Fruit fly (Drosophila melanogaster) whole organism, embryonic: Measurements from ENCODE around the gene CG31960.

Experiments used
- CG10959 ChIP-seq: fragments of 200-800 bp; sonication (Bioruptor generic); IDR thresholded peaks from 2 replicates; pipeline ENCODE4 v1.3.6; 2022; ENCODE audit warnings: missing biosample characterization, missing genetic modification characterization
- CG12391 ChIP-seq: fragments of 200-800 bp; sonication (Bioruptor generic); optimal IDR thresholded peaks from 3 replicates; lab custom pipeline; 2018; ENCODE audit warnings: missing biosample characterization, mild to moderate bottlenecking, missing genetic modification characterization, moderate library complexity
- CG12744 ChIP-seq: fragments of 200-800 bp; sonication (Bioruptor generic); optimal IDR thresholded peaks from 2 replicates; lab custom pipeline; 2016; ENCODE audit warnings: missing biosample characterization, missing genetic modification characterization
- CG12769 ChIP-seq: fragments of 200-800 bp; sonication (Bioruptor generic); optimal IDR thresholded peaks from 2 replicates; lab custom pipeline; 2019; ENCODE audit warnings: missing biosample characterization, mild to moderate bottlenecking, missing genetic modification characterization, moderate library complexity
- CG12942 ChIP-seq: fragments of 200-800 bp; sonication (Bioruptor generic); optimal IDR thresholded peaks from 3 replicates; lab custom pipeline; 2016; ENCODE audit warnings: missing biosample characterization, missing genetic modification characterization
- CG14014 ChIP-seq: fragments of 200-800 bp; sonication (Bioruptor generic); IDR thresholded peaks from 2 replicates; pipeline ENCODE4 v1.3.6; 2022; ENCODE audit warnings: missing biosample characterization, missing genetic modification characterization
- CG1647 ChIP-seq: fragments of 200-800 bp; sonication (Bioruptor generic); optimal IDR thresholded peaks from 3 replicates; lab custom pipeline; 2016; ENCODE audit warnings: missing biosample characterization, missing genetic modification characterization
- CG16863 ChIP-seq: fragments of 200-800 bp; sonication (Bioruptor generic); optimal IDR thresholded peaks from 3 replicates; lab custom pipeline; 2016; ENCODE audit warnings: missing biosample characterization, missing genetic modification characterization
- CG17612 ChIP-seq: fragments of 200-800 bp; sonication (Bioruptor generic); IDR thresholded peaks from 2 replicates; pipeline ENCODE4 v1.3.6; 2022; ENCODE audit warnings: missing biosample characterization, missing genetic modification characterization
- CG2712 ChIP-seq: fragments of 200-800 bp; optimal IDR thresholded peaks from 3 replicates; lab custom pipeline; 2019; ENCODE audit warnings: missing biosample characterization, mild to moderate bottlenecking, missing genetic modification characterization, moderate library complexity
- CG31365 ChIP-seq: fragments of 200-800 bp; sonication (Bioruptor generic); optimal IDR thresholded peaks from 2 replicates; lab custom pipeline; 2018; ENCODE audit warnings: missing biosample characterization, mild to moderate bottlenecking, missing genetic modification characterization
- CG4282 ChIP-seq: fragments of 200-800 bp; sonication (Bioruptor generic); optimal IDR thresholded peaks from 2 replicates; lab custom pipeline; 2016; ENCODE audit warnings: missing biosample characterization, missing genetic modification characterization
- CG43689 ChIP-seq: fragments of 200-800 bp; sonication (Bioruptor generic); IDR thresholded peaks from 2 replicates; pipeline ENCODE4 v1.3.6; 2022; ENCODE audit warnings: missing biosample characterization, missing genetic modification characterization
- CG4424 ChIP-seq: fragments of 200-800 bp; sonication (Bioruptor generic); optimal IDR thresholded peaks from 3 replicates; lab custom pipeline; 2016; ENCODE audit warnings: missing biosample characterization, missing genetic modification characterization
- CG6683 ChIP-seq: fragments of 200-800 bp; sonication (Bioruptor generic); optimal IDR thresholded peaks from 2 replicates; lab custom pipeline; 2017; ENCODE audit warnings: missing biosample characterization, mild to moderate bottlenecking, missing genetic modification characterization, missing genetic modification reagents
- CG8281 ChIP-seq: fragments of 200-800 bp; sonication (Bioruptor generic); optimal IDR thresholded peaks from 2 replicates; lab custom pipeline; 2018; ENCODE audit warnings: missing biosample characterization, mild to moderate bottlenecking, missing genetic modification characterization, moderate library complexity
- CG8290 ChIP-seq, 3 experiments: fragments of 200-800 bp; sonication (Bioruptor generic); optimal IDR thresholded peaks; 2 replicates each; lab custom pipeline; 2016 to 2019; ENCODE audit warnings: missing biosample characterization in 3 of 3, missing genetic modification characterization in 3 of 3, mild to moderate bottlenecking in 2 of 3, moderate library complexity in 1 of 3
- CG9932 ChIP-seq: fragments of 200-800 bp; sonication (Bioruptor generic); IDR thresholded peaks from 2 replicates; pipeline ENCODE4 v1.3.6; 2022; ENCODE audit warnings: missing biosample characterization, missing genetic modification characterization
- CoRest ChIP-seq: fragments of 200-800 bp; sonication (Bioruptor generic); optimal IDR thresholded peaks from 3 replicates; lab custom pipeline; 2018; ENCODE audit warnings: missing biosample characterization, mild to moderate bottlenecking, missing genetic modification characterization, moderate library complexity
- Dbx ChIP-seq: fragments of 200-800 bp; sonication (Bioruptor generic); IDR thresholded peaks from 3 replicates; pipeline ENCODE4 v1.3.6; 2022; ENCODE audit warnings: missing biosample characterization, missing genetic modification characterization
- Dip3 ChIP-seq: fragments of 200-800 bp; sonication (Bioruptor generic); optimal IDR thresholded peaks from 3 replicates; lab custom pipeline; 2016; ENCODE audit warnings: missing biosample characterization, missing genetic modification characterization
- Dll ChIP-seq: fragments of 200-800 bp; sonication (Bioruptor generic); IDR thresholded peaks from 4 replicates; pipeline ENCODE4 v1.3.6; 2022; ENCODE audit warnings: missing biosample characterization, missing genetic modification characterization; ENCODE audit not compliant: partially characterized antibody
- Drgx ChIP-seq: fragments of 200-800 bp; sonication (Bioruptor generic); IDR thresholded peaks from 2 replicates; pipeline ENCODE4 v1.3.6; 2022; ENCODE audit warnings: missing biosample characterization, missing genetic modification characterization
- ERR ChIP-seq: fragments of 200-800 bp; sonication (Bioruptor generic); optimal IDR thresholded peaks from 2 replicates; lab custom pipeline; 2016; ENCODE audit warnings: missing biosample characterization, missing genetic modification characterization
- Fer1 ChIP-seq: fragments of 200-800 bp; sonication (Bioruptor generic); optimal IDR thresholded peaks from 2 replicates; lab custom pipeline; 2017; ENCODE audit warnings: missing biosample characterization, mild to moderate bottlenecking, missing genetic modification characterization
- Fer3 ChIP-seq: fragments of 200-800 bp; sonication (Bioruptor generic); optimal IDR thresholded peaks from 2 replicates; lab custom pipeline; 2018; ENCODE audit warnings: missing biosample characterization, mild to moderate bottlenecking, missing genetic modification characterization, moderate library complexity
- Gsc ChIP-seq: fragments of 200-800 bp; sonication (Bioruptor generic); IDR thresholded peaks from 2 replicates; pipeline ENCODE4 v1.3.6; 2022; ENCODE audit warnings: missing biosample characterization, missing genetic modification characterization
- Hmr ChIP-seq: fragments of 200-800 bp; sonication (Bioruptor generic); optimal IDR thresholded peaks from 3 replicates; lab custom pipeline; 2017; ENCODE audit warnings: mild to moderate bottlenecking, missing biosample characterization, missing genetic modification reagents, missing genetic modification characterization
- Hr39 ChIP-seq: fragments of >200 bp; optimal IDR thresholded peaks from 2 replicates; lab custom pipeline; 2017
- MBD-R2 ChIP-seq: fragments of 200-800 bp; sonication (Bioruptor generic); IDR thresholded peaks from 2 replicates; pipeline ENCODE4 v1.3.6; 2022; ENCODE audit warnings: missing biosample characterization, missing genetic modification characterization
- NC2α ChIP-seq: fragments of 200-800 bp; sonication (Bioruptor generic); optimal IDR thresholded peaks from 2 replicates; lab custom pipeline; 2016; ENCODE audit warnings: missing biosample characterization, missing genetic modification characterization
- Opbp ChIP-seq: fragments of 200-800 bp; sonication (Bioruptor generic); IDR thresholded peaks from 3 replicates; pipeline ENCODE4 v1.3.6; 2022; ENCODE audit warnings: missing biosample characterization, missing genetic modification characterization; ENCODE audit not compliant: partially characterized antibody
- Optix ChIP-seq: fragments of 200-800 bp; sonication (Bioruptor generic); IDR thresholded peaks from 3 replicates; pipeline ENCODE4 v1.3.6; 2022; ENCODE audit warnings: missing biosample characterization, missing genetic modification characterization
- Sox102F ChIP-seq: fragments of 200-800 bp; sonication (Bioruptor generic); optimal IDR thresholded peaks from 2 replicates; lab custom pipeline; 2018; ENCODE audit warnings: missing biosample characterization, mild to moderate bottlenecking, missing genetic modification characterization, moderate library complexity
- bab2 ChIP-seq: fragments of 200-800 bp; sonication (Bioruptor generic); optimal IDR thresholded peaks from 2 replicates; lab custom pipeline; 2016; ENCODE audit warnings: missing biosample characterization, missing genetic modification characterization
- bcd ChIP-seq: fragments of 200-800 bp; sonication (Bioruptor generic); optimal IDR thresholded peaks from 2 replicates; lab custom pipeline; 2017; ENCODE audit warnings: missing biosample characterization, mild to moderate bottlenecking, missing genetic modification characterization
- bsh ChIP-seq, 2 experiments: fragments of 200-800 bp; sonication (Bioruptor generic); optimal IDR thresholded peaks; 2 replicates each; lab custom pipeline; 2017 to 2018; ENCODE audit warnings: mild to moderate bottlenecking in 2 of 2, missing biosample characterization in 2 of 2, missing genetic modification characterization in 2 of 2, moderate library complexity in 1 of 2
- btn ChIP-seq: fragments of 200-800 bp; sonication (Bioruptor generic); optimal IDR thresholded peaks from 2 replicates; lab custom pipeline; 2016; ENCODE audit warnings: missing biosample characterization, missing genetic modification characterization
- chn ChIP-seq: fragments of 200-800 bp; sonication (Bioruptor generic); optimal IDR thresholded peaks from 2 replicates; lab custom pipeline; 2016; ENCODE audit warnings: missing biosample characterization, missing genetic modification characterization
- disco-r ChIP-seq: fragments of 200-800 bp; sonication (Bioruptor generic); optimal IDR thresholded peaks from 2 replicates; lab custom pipeline; 2016; ENCODE audit warnings: missing biosample characterization, missing genetic modification characterization
- dysf ChIP-seq: fragments of 200-800 bp; sonication (Bioruptor generic); IDR thresholded peaks from 3 replicates; pipeline ENCODE4 v1.3.6; 2022; ENCODE audit warnings: missing biosample characterization, missing genetic modification characterization
- ewg ChIP-seq: fragments of 200-800 bp; sonication (Bioruptor generic); optimal IDR thresholded peaks from 3 replicates; lab custom pipeline; 2017; ENCODE audit warnings: mild to moderate bottlenecking, missing biosample characterization, missing genetic modification reagents, missing genetic modification characterization
- gem ChIP-seq: fragments of 200-800 bp; sonication (Bioruptor generic); optimal IDR thresholded peaks from 2 replicates; lab custom pipeline; 2019; ENCODE audit warnings: missing biosample characterization, mild to moderate bottlenecking, missing genetic modification characterization, moderate library complexity
- grau ChIP-seq: fragments of 200-800 bp; optimal IDR thresholded peaks from 3 replicates; lab custom pipeline; 2019; ENCODE audit warnings: missing biosample characterization, mild to moderate bottlenecking, missing genetic modification characterization, moderate library complexity
- hth ChIP-seq: fragments of >200 bp; optimal IDR thresholded peaks from 2 replicates; lab custom pipeline; 2017; ENCODE audit warnings: inconsistent platforms
- klu ChIP-seq: fragments of 200-800 bp; sonication (Bioruptor generic); IDR thresholded peaks from 2 replicates; pipeline ENCODE4 v1.3.6; 2022; ENCODE audit warnings: missing biosample characterization, missing genetic modification characterization
- p53 ChIP-seq: fragments of 200-800 bp; sonication (Bioruptor generic); optimal IDR thresholded peaks from 2 replicates; lab custom pipeline; 2016; ENCODE audit warnings: missing biosample characterization, missing genetic modification characterization
- pho ChIP-seq: fragments of 200-800 bp; sonication (Bioruptor generic); optimal IDR thresholded peaks from 2 replicates; lab custom pipeline; 2016; ENCODE audit warnings: missing biosample characterization, missing genetic modification characterization
- toy ChIP-seq: fragments of 200-800 bp; sonication (Bioruptor generic); IDR thresholded peaks from 2 replicates; pipeline ENCODE4 v1.3.6; 2022; ENCODE audit warnings: missing biosample characterization, missing genetic modification characterization
- unc-4 ChIP-seq: fragments of 200-800 bp; sonication (Bioruptor generic); IDR thresholded peaks from 2 replicates; pipeline ENCODE4 v1.3.6; 2022; ENCODE audit warnings: missing biosample characterization, missing genetic modification characterization; ENCODE audit not compliant: partially characterized antibody
- vfl ChIP-seq: fragments of 200-800 bp; sonication (Bioruptor generic); optimal IDR thresholded peaks from 2 replicates; lab custom pipeline; 2016; ENCODE audit warnings: missing biosample characterization, missing genetic modification characterization

Gene CG31960

DNA sequence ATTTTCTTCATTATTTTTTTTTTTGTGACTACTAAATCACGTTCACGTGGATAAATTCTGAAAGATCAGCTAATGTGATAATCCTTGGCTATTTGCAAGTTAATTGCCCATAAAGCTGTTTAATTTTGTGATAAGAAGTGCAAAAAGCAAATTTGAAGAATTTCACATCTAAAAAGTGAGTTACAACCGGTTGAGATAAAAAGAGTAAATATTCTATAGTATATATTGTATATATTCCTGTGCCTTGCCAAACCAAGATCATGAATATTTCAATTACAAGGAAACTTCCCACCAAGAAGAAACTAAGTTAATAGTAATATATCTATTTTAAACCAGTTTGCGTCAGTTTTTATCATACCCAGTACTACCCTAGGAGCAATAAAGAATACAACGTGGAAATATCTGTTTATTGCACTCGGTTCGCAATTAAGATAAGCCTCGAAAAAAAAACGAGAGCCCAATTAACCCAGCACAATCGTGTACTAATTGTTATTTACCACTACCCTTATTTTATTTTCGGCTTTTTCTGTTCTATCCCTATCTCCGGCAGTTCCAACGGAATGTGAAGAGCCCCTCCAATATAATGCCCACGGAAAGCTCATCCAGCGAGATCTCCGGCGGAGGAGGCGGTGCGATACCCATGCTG is 5.5 kb upstream of the CG31960 start (continued):
- TF ChIP-seq CG8290 (GFP tag; optimal IDR thresholded peaks at IDR 0.05; lab: Kevin White, UChicago): no peak
- TF ChIP-seq CG8290 (tag; optimal IDR thresholded peaks at IDR 0.05; lab: Kevin White, UChicago): peak in 1 of 2 experiments; percentile 20
- TF ChIP-seq MBD-R2 (GFP tag; lab: Robert Waterston, UW): no peak
- no peak for TF ChIP-seq Optix (GFP tag; lab: Robert Waterston, UW)
- no peak for TF ChIP-seq Opbp (GFP tag; lab: Robert Waterston, UW)
- no peak for TF ChIP-seq Gsc
- TF ChIP-seq Sox102F (GFP tag; lab: Kevin White, UChicago): no peak
- no peak for TF ChIP-seq pho (GFP tag; lab: Kevin White, UChicago)
- no peak for TF ChIP-seq Dll
- TF ChIP-seq Dip3 (GFP tag; lab: Kevin White, UChicago): no peak
- no peak for TF ChIP-seq btn (GFP tag; lab: Kevin White, UChicago)
- no peak for TF ChIP-seq toy (GFP tag; lab: Robert Waterston, UW)
- no peak for TF ChIP-seq chn
- no peak; the same call in 1 of the 2 replicates for TF ChIP-seq CG14014
- TF ChIP-seq Drgx (GFP tag; lab: Robert Waterston, UW): no peak
- TF ChIP-seq bcd: peak; percentile 15
- no peak for TF ChIP-seq hth (lab: Kevin White, UChicago)
- TF ChIP-seq CG17612 (GFP tag; lab: Robert Waterston, UW): no peak
- TF ChIP-seq CG16863 (GFP tag; lab: Kevin White, UChicago): no peak
- no peak for TF ChIP-seq CG12942
- TF ChIP-seq CG12744 (GFP tag; lab: Kevin White, UChicago): no peak
- TF ChIP-seq dysf (GFP tag; lab: Robert Waterston, UW): no peak
- TF ChIP-seq klu: no peak
- no peak for TF ChIP-seq p53 (GFP tag; lab: Kevin White, UChicago)
- no peak for TF ChIP-seq CG2712 (tag; lab: Kevin White, UChicago)
- TF ChIP-seq gem (tag; lab: Kevin White, UChicago): peak; percentile 50
- TF ChIP-seq unc-4 (GFP tag; lab: Robert Waterston, UW): no peak
- TF ChIP-seq vfl: no peak
- no peak for TF ChIP-seq Fer3 (tag; lab: Kevin White, UChicago)
- TF ChIP-seq CoRest (tag; lab: Kevin White, UChicago): peak; percentile 22
- TF ChIP-seq CG12769 (tag; lab: Kevin White, UChicago): peak; percentile 14
- no peak for TF ChIP-seq CG1647 (GFP tag; lab: Kevin White, UChicago)
- no peak for TF ChIP-seq bab2 (GFP tag; lab: Kevin White, UChicago)
- no peak for TF ChIP-seq CG10959 (GFP tag; lab: Robert Waterston, UW)
- no peak for TF ChIP-seq CG6683
- TF ChIP-seq CG9932 (GFP tag; lab: Robert Waterston, UW): no peak
- TF ChIP-seq Hr39 (lab: Kevin White, UChicago): no peak
- no peak for TF ChIP-seq CG31365 (tag; lab: Kevin White, UChicago)
- TF ChIP-seq Fer1 (GFP tag; lab: Kevin White, UChicago): no peak
- no peak for TF ChIP-seq CG43689 (GFP tag; lab: Robert Waterston, UW)
- no peak for TF ChIP-seq CG4424
- no peak for TF ChIP-seq CG4282 (GFP tag; lab: Kevin White, UChicago)
- TF ChIP-seq CG8281 (tag; lab: Kevin White, UChicago): no peak
- TF ChIP-seq Hmr (GFP tag; lab: Kevin White, UChicago): no peak
- no peak for TF ChIP-seq ERR
- no peak for TF ChIP-seq Dbx (GFP tag; lab: Robert Waterston, UW)
- no peak for TF ChIP-seq CG12391
- TF ChIP-seq NC2α (GFP tag; lab: Kevin White, UChicago): no peak
- no peak for TF ChIP-seq ewg (GFP tag; lab: Kevin White, UChicago)
- TF ChIP-seq disco-r (GFP tag; lab: Kevin White, UChicago): no peak
- TF ChIP-seq grau (tag; lab: Kevin White, UChicago): peak; percentile 34
- no peak for TF ChIP-seq bsh (GFP tag; optimal IDR thresholded peaks at IDR 0.05; lab: Kevin White, UChicago)
